Worm (Caenorhabditis elegans) whole organism, L4 larva: ENCODE data around the gene byn-1.
A peak's percentile ranks its signal among the peaks of the same experiment; 100 is the strongest.

Source experiments
- F49E8.2 ChIP-seq: sonication (generic microtip); optimal IDR thresholded peaks from 2 replicates; lab custom pipeline; 2016; ENCODE audit warnings: missing compliant biosample characterization, mild to moderate bottlenecking, missing genetic modification characterization, borderline replicate concordance
- T26A8.4 ChIP-seq: fragments of 200-800 bp; sonication (Bioruptor generic); IDR thresholded peaks from 2 replicates; pipeline ENCODE4 v1.3.6; 2022; ENCODE audit warnings: missing genetic modification characterization, missing compliant biosample characterization
- Y105C5A.15 ChIP-seq: fragments of 200-800 bp; sonication (Bioruptor generic); IDR thresholded peaks from 2 replicates; pipeline ENCODE4 v1.3.6; 2022; ENCODE audit warnings: missing genetic modification characterization, missing compliant biosample characterization
- Y75B8A.6 ChIP-seq: fragments of 200-800 bp; sonication (Bioruptor generic); IDR thresholded peaks from 2 replicates; pipeline ENCODE4 v1.3.6; 2022; ENCODE audit warnings: missing genetic modification reagents, missing genetic modification characterization, missing compliant biosample characterization
- ZK337.2 ChIP-seq: fragments of 200-800 bp; sonication (Bioruptor generic); IDR thresholded peaks from 2 replicates; pipeline ENCODE4 v1.3.6; 2022; ENCODE audit warnings: missing genetic modification reagents, missing genetic modification characterization, missing compliant biosample characterization
- attf-4 ChIP-seq: sonication (generic microtip); optimal IDR thresholded peaks from 3 replicates; lab custom pipeline; 2017; ENCODE audit warnings: missing biosample characterization, missing genetic modification characterization
- ceh-32 ChIP-seq: sonication (generic microtip); optimal IDR thresholded peaks from 2 replicates; lab custom pipeline; 2016; ENCODE audit warnings: mild to moderate bottlenecking, missing genetic modification characterization, missing compliant biosample characterization; ENCODE audit not compliant: poor library complexity
- ceh-82 ChIP-seq: sonication (generic microtip); optimal IDR thresholded peaks from 2 replicates; lab custom pipeline; 2017; ENCODE audit warnings: missing biosample characterization, missing genetic modification characterization
- daf-16 ChIP-seq, 3 experiments: sonication (generic microtip); optimal IDR thresholded peaks; 2 replicates each; lab custom pipeline; 2016 to 2017; ENCODE audit warnings: missing genetic modification characterization in 3 of 3, missing genetic modification reagents in 3 of 3, mild to moderate bottlenecking in 2 of 3, missing compliant biosample characterization in 2 of 3, missing biosample characterization in 1 of 3, moderate library complexity in 1 of 3
- daf-8 ChIP-seq: fragments of 200-800 bp; sonication (Bioruptor generic); IDR thresholded peaks from 2 replicates; pipeline ENCODE4 v1.3.6; 2022; ENCODE audit warnings: missing genetic modification characterization, missing compliant biosample characterization
- dmd-8 ChIP-seq: fragments of 200-800 bp; sonication (Bioruptor generic); IDR thresholded peaks from 2 replicates; pipeline ENCODE4 v1.3.6; 2022; ENCODE audit warnings: missing genetic modification characterization, missing compliant biosample characterization
- dpl-1 ChIP-seq: fragments of 150-350 bp; optimal IDR thresholded peaks from 2 replicates; lab custom pipeline; 2014; ENCODE audit warnings: missing biosample characterization, missing genetic modification reagents, missing genetic modification characterization
- duxl-1 ChIP-seq: sonication (generic microtip); optimal IDR thresholded peaks from 2 replicates; lab custom pipeline; 2016; ENCODE audit warnings: mild to moderate bottlenecking, missing genetic modification characterization, moderate library complexity, missing compliant biosample characterization; ENCODE audit not compliant: poor library complexity
- egl-27 ChIP-seq: sonication (generic microtip); optimal IDR thresholded peaks from 3 replicates; lab custom pipeline; 2017; ENCODE audit warnings: missing biosample characterization, missing genetic modification reagents, missing genetic modification characterization
- fkh-10 ChIP-seq: fragments of 150-350 bp; optimal IDR thresholded peaks from 2 replicates; lab custom pipeline; 2014; ENCODE audit warnings: missing biosample characterization, missing genetic modification reagents, missing genetic modification characterization
- gei-8 ChIP-seq: fragments of 200-800 bp; sonication (Bioruptor generic); optimal IDR thresholded peaks from 2 replicates; lab custom pipeline; 2018; ENCODE audit warnings: mild to moderate bottlenecking, missing genetic modification characterization, missing compliant biosample characterization
- hif-1 ChIP-seq, 2 experiments: sonication (generic microtip); optimal IDR thresholded peaks; 2 replicates each; lab custom pipeline; 2016 to 2017; ENCODE audit warnings: missing compliant biosample characterization in 2 of 2, missing genetic modification characterization in 2 of 2, missing genetic modification reagents in 2 of 2, missing genotype in 2 of 2, mild to moderate bottlenecking in 1 of 2
- hlh-11 ChIP-seq: fragments of 200-800 bp; sonication (Bioruptor generic); optimal IDR thresholded peaks from 2 replicates; lab custom pipeline; 2018; ENCODE audit warnings: mild to moderate bottlenecking, missing genetic modification characterization, missing compliant biosample characterization
- hlh-30 ChIP-seq: sonication (generic microtip); optimal IDR thresholded peaks from 2 replicates; lab custom pipeline; 2017; ENCODE audit warnings: antibody characterized with exemption, mild to moderate bottlenecking, missing genetic modification characterization, missing compliant biosample characterization; ENCODE audit not compliant: insufficient read depth
- hmg-1.1 ChIP-seq: fragments of 200-800 bp; sonication (Bioruptor generic); IDR thresholded peaks from 2 replicates; pipeline ENCODE4 v1.3.6; 2022; ENCODE audit warnings: missing genetic modification reagents, missing genetic modification characterization, missing compliant biosample characterization
- lin-1 ChIP-seq: fragments of 200-800 bp; sonication (Bioruptor generic); IDR thresholded peaks from 2 replicates; pipeline ENCODE4 v1.3.6; 2022; ENCODE audit warnings: missing genetic modification reagents, missing genetic modification characterization, missing compliant biosample characterization
- lin-15B ChIP-seq: fragments of 150-350 bp; sonication (generic microtip); optimal IDR thresholded peaks from 3 replicates; lab custom pipeline; 2014; ENCODE audit warnings: missing biosample characterization, missing genetic modification characterization
- lir-3 ChIP-seq: sonication (generic microtip); optimal IDR thresholded peaks from 2 replicates; lab custom pipeline; 2016; ENCODE audit warnings: mild to moderate bottlenecking, missing genetic modification characterization, missing compliant biosample characterization
- lsy-2 ChIP-seq, 2 experiments: fragments of 150-350 bp in 1 of 2; sonication (generic microtip) in 1 of 2; optimal IDR thresholded peaks; 2 replicates each; lab custom pipeline; 2014 to 2017; ENCODE audit warnings: missing biosample characterization in 2 of 2, missing genetic modification characterization in 2 of 2
- mdl-1 ChIP-seq, 2 experiments: fragments of 150-350 bp in 1 of 2; sonication (generic microtip) in 1 of 2; optimal IDR thresholded peaks; 2 replicates each; lab custom pipeline; 2014 to 2017; ENCODE audit warnings: missing biosample characterization in 2 of 2, missing genetic modification characterization in 2 of 2
- mdt-29 ChIP-seq: fragments of 200-800 bp; sonication (Bioruptor generic); IDR thresholded peaks from 2 replicates; pipeline ENCODE4 v1.3.6; 2022; ENCODE audit warnings: missing genetic modification reagents, missing genetic modification characterization, missing compliant biosample characterization
- mxl-3 ChIP-seq: fragments of 200-800 bp; sonication (Bioruptor generic); optimal IDR thresholded peaks from 2 replicates; lab custom pipeline; 2018; ENCODE audit warnings: mild to moderate bottlenecking, missing genetic modification characterization, missing compliant biosample characterization
- nhr-102 ChIP-seq: sonication (generic microtip); optimal IDR thresholded peaks from 2 replicates; lab custom pipeline; 2016; ENCODE audit warnings: mild to moderate bottlenecking, missing genetic modification characterization, moderate library complexity, missing compliant biosample characterization
- nhr-11 ChIP-seq: fragments of 150-350 bp; optimal IDR thresholded peaks from 2 replicates; lab custom pipeline; 2014; ENCODE audit warnings: missing biosample characterization, missing genetic modification characterization
- nhr-111 ChIP-seq: fragments of 200-800 bp; sonication (Bioruptor generic); optimal IDR thresholded peaks from 2 replicates; lab custom pipeline; 2018; ENCODE audit warnings: mild to moderate bottlenecking, missing genetic modification characterization, missing compliant biosample characterization
- nhr-28 ChIP-seq: fragments of 150-350 bp; optimal IDR thresholded peaks from 2 replicates; lab custom pipeline; 2014; ENCODE audit warnings: missing biosample characterization, missing genetic modification characterization
- nhr-76 ChIP-seq: fragments of 150-350 bp; optimal IDR thresholded peaks from 2 replicates; lab custom pipeline; 2014; ENCODE audit warnings: missing biosample characterization, missing genetic modification characterization
- php-3 ChIP-seq: fragments of 200-800 bp; sonication (Bioruptor generic); IDR thresholded peaks from 2 replicates; pipeline ENCODE4 v1.3.6; 2022; ENCODE audit warnings: missing genetic modification reagents, missing genetic modification characterization, missing compliant biosample characterization
- sdz-12 ChIP-seq: fragments of 200-800 bp; sonication (Bioruptor generic); optimal IDR thresholded peaks from 2 replicates; lab custom pipeline; 2018; ENCODE audit warnings: mild to moderate bottlenecking, missing genetic modification characterization, missing compliant biosample characterization
- skn-1 ChIP-seq: fragments of 150-350 bp; optimal IDR thresholded peaks from 2 replicates; lab custom pipeline; 2014; ENCODE audit warnings: missing biosample characterization, missing genetic modification characterization
- spr-3 ChIP-seq: fragments of 200-800 bp; sonication (Bioruptor generic); optimal IDR thresholded peaks from 2 replicates; lab custom pipeline; 2018; ENCODE audit warnings: mild to moderate bottlenecking, missing genetic modification characterization, missing compliant biosample characterization
- tag-97 ChIP-seq: fragments of 200-800 bp; sonication (Bioruptor generic); IDR thresholded peaks from 2 replicates; pipeline ENCODE4 v1.3.6; 2022; ENCODE audit warnings: missing genetic modification characterization, missing compliant biosample characterization
- unc-130 ChIP-seq: sonication (generic microtip); optimal IDR thresholded peaks from 2 replicates; lab custom pipeline; 2016; ENCODE audit warnings: missing genetic modification reagents, missing genetic modification characterization, missing compliant biosample characterization
- unc-39 ChIP-seq: sonication (generic microtip); optimal IDR thresholded peaks from 2 replicates; lab custom pipeline; 2017; ENCODE audit warnings: missing biosample characterization, missing genetic modification characterization
- ztf-7 ChIP-seq: fragments of 150-350 bp; optimal IDR thresholded peaks from 2 replicates; lab custom pipeline; 2014; ENCODE audit warnings: missing biosample characterization, missing genetic modification characterization

The byn-1 gene

DNA sequence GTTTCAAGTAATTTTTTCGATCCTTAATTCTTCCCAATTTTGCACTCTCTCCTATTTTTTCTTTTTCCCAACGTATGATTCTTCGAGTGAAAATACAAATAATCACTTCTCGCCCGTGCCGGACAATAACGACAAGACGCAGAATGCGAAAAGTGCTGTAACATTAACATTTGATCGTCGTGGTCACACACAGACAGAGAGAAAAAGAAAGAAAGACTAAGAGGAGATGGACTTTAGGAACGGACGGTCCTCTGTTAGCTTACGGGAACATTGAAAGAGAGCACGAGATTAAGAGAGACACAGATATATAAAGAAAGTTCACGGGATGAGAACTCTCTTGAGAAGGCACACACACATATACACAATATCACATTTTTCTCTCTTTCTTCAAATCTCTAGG is 16.1 kb downstream of the byn-1 start:
- TF ChIP-seq unc-130 (GFP tag; lab: Kevin White, UChicago) (no peak), ceh-82 (tag; lab: Kevin White, UChicago) (no peak), unc-39 (no peak), fkh-10 (GFP tag; lab: Kevin White, UChicago) (no peak), daf-16 (GFP tag; optimal IDR thresholded peaks at IDR 0.05; lab: Kevin White, UChicago) (no peak), daf-16 (tag; optimal IDR thresholded peaks at IDR 0.05; lab: Kevin White, UChicago) (peak; percentile 9), egl-27 (no peak), nhr-111 (GFP tag; lab: Kevin White, UChicago) (no peak), lir-3 (tag; lab: Kevin White, UChicago) (no peak), spr-3 (GFP tag; lab: Kevin White, UChicago) (no peak), lsy-2 (tag; optimal IDR thresholded peaks at IDR 0.05; lab: Kevin White, UChicago) (peak in 1 of 2 experiments; percentile 21), Y105C5A.15 (GFP tag; lab: Robert Waterston, UW) (no peak), sdz-12 (GFP tag; lab: Kevin White, UChicago) (no peak), dmd-8 (no peak), nhr-102 (tag; lab: Kevin White, UChicago) (no peak), duxl-1 (no peak), hlh-11 (tag; lab: Kevin White, UChicago) (peak; percentile 48), tag-97 (GFP tag; lab: Robert Waterston, UW) (no peak), mdt-29 (no peak), ztf-7 (tag; lab: Kevin White, UChicago) (no peak), nhr-28 (tag; lab: Kevin White, UChicago) (peak; percentile 63), hif-1 (tag; optimal IDR thresholded peaks at IDR 0.05; lab: Kevin White, UChicago) (peak in 1 of 2 experiments; percentile 9), nhr-76 (tag; lab: Kevin White, UChicago) (no peak), hlh-30 (tag; lab: Kevin White, UChicago) (peak; percentile 86), daf-8 (GFP tag; lab: Robert Waterston, UW) (no peak), gei-8 (GFP tag; lab: Kevin White, UChicago) (no peak), mxl-3 (GFP tag; lab: Kevin White, UChicago) (peak; percentile 26), php-3 (GFP tag; lab: Robert Waterston, UW) (no peak), T26A8.4 (no peak), lin-15B (tag; lab: Kevin White, UChicago) (no peak), Y75B8A.6 (GFP tag; lab: Robert Waterston, UW) (no peak), skn-1 (tag; lab: Kevin White, UChicago) (no peak), ceh-32 (no peak), F49E8.2 (no peak), ZK337.2 (no peak), nhr-11 (tag; lab: Kevin White, UChicago) (no peak), hmg-1.1 (no peak), attf-4 (no peak), lin-1 (no peak), mdl-1 (tag; optimal IDR thresholded peaks at IDR 0.05; lab: Kevin White, UChicago) (peak in 1 of 2 experiments; percentile 16)
- TF ChIP-seq, all 104 proteins: peak for 8

DNA sequence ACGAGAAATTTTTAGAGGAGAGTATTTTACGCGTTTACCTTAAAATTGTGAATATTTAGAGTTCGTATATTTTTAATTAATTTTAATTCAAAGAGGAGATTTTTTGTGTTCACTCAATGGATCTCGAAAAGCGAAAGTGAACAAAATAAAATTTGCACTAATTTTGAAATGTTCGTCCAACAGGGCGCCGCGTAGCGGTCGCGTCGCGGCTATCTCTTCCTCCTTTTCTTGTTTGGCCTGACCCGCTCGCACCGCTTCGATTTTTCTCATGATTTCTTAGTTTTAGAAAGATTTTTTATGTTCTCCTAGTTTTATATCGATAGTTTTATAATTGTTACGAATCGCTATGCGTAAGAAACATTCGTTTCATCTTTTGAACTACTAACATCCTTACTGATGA is 19.6 kb downstream of the byn-1 start:
- TF ChIP-seq lsy-2 (tag; optimal IDR thresholded peaks at IDR 0.05; lab: Kevin White, UChicago) (peak in 1 of 2 experiments; percentile 49), T26A8.4 (no peak), hlh-30 (tag; lab: Kevin White, UChicago) (peak; percentile 4), dpl-1 (peak; percentile 31)
- TF ChIP-seq, all 104 proteins: peak for 3
